Fruit fly (Drosophila melanogaster) whole organism, embryonic: ENCODE measurements around the gene ddbt.

Experiments
- Atf-2 ChIP-seq: fragments of 200-800 bp; sonication (Bioruptor generic); optimal IDR thresholded peaks from 2 replicates; lab custom pipeline; 2016; ENCODE audit warnings: missing biosample characterization, missing genetic modification characterization
- CG12942 ChIP-seq: fragments of 200-800 bp; sonication (Bioruptor generic); optimal IDR thresholded peaks from 3 replicates; lab custom pipeline; 2016; ENCODE audit warnings: missing biosample characterization, missing genetic modification characterization
- CG13123 ChIP-seq: fragments of 200-800 bp; sonication (Bioruptor generic); optimal IDR thresholded peaks from 2 replicates; lab custom pipeline; 2016; ENCODE audit warnings: missing biosample characterization, missing genetic modification characterization
- CG13775 ChIP-seq: fragments of 200-800 bp; sonication (Bioruptor generic); optimal IDR thresholded peaks from 3 replicates; lab custom pipeline; 2017; ENCODE audit warnings: missing biosample characterization, mild to moderate bottlenecking, missing genetic modification characterization
- CG16779 ChIP-seq: fragments of 200-800 bp; sonication (Bioruptor generic); IDR thresholded peaks from 2 replicates; pipeline ENCODE4 v1.3.6; 2022; ENCODE audit warnings: missing biosample characterization, missing genetic modification characterization
- CG16815 ChIP-seq: fragments of 200-800 bp; sonication (Bioruptor generic); optimal IDR thresholded peaks from 3 replicates; lab custom pipeline; 2017; ENCODE audit warnings: missing biosample characterization, mild to moderate bottlenecking, missing genetic modification characterization
- CG17359 ChIP-seq: fragments of 200-800 bp; sonication (Bioruptor generic); optimal IDR thresholded peaks from 3 replicates; lab custom pipeline; 2018; ENCODE audit warnings: missing biosample characterization, mild to moderate bottlenecking, missing genetic modification characterization, moderate library complexity
- CG1832 ChIP-seq: fragments of 200-800 bp; sonication (Bioruptor generic); optimal IDR thresholded peaks from 2 replicates; lab custom pipeline; 2017; ENCODE audit warnings: missing biosample characterization, mild to moderate bottlenecking, missing genetic modification characterization, inconsistent platforms
- CG31365 ChIP-seq: fragments of 200-800 bp; sonication (Bioruptor generic); optimal IDR thresholded peaks from 2 replicates; lab custom pipeline; 2018; ENCODE audit warnings: missing biosample characterization, mild to moderate bottlenecking, missing genetic modification characterization
- CG3163 ChIP-seq: fragments of 200-800 bp; sonication (Bioruptor generic); optimal IDR thresholded peaks from 3 replicates; lab custom pipeline; 2016; ENCODE audit warnings: missing biosample characterization, missing genetic modification characterization
- CG32772 ChIP-seq: fragments of 200-800 bp; sonication (Bioruptor generic); IDR thresholded peaks from 2 replicates; pipeline ENCODE4 v1.3.6; 2022; ENCODE audit warnings: missing biosample characterization, missing genetic modification characterization
- CG6683 ChIP-seq: fragments of 200-800 bp; sonication (Bioruptor generic); optimal IDR thresholded peaks from 2 replicates; lab custom pipeline; 2017; ENCODE audit warnings: missing biosample characterization, mild to moderate bottlenecking, missing genetic modification characterization, missing genetic modification reagents
- CG6854 ChIP-seq: fragments of 200-800 bp; sonication (Bioruptor generic); optimal IDR thresholded peaks from 3 replicates; lab custom pipeline; 2017; ENCODE audit warnings: missing biosample characterization, mild to moderate bottlenecking, missing genetic modification characterization
- CG7556 ChIP-seq: fragments of 200-800 bp; sonication (Bioruptor generic); optimal IDR thresholded peaks from 2 replicates; lab custom pipeline; 2017; ENCODE audit warnings: missing biosample characterization, mild to moderate bottlenecking, missing genetic modification characterization
- CG7963 ChIP-seq: fragments of 200-800 bp; sonication (Bioruptor generic); IDR thresholded peaks from 3 replicates; pipeline ENCODE4 v1.3.6; 2022; ENCODE audit warnings: missing biosample characterization, missing genetic modification characterization; ENCODE audit not compliant: partially characterized antibody
- CG7987 ChIP-seq: fragments of 200-800 bp; sonication (Bioruptor generic); optimal IDR thresholded peaks from 2 replicates; lab custom pipeline; 2018; ENCODE audit warnings: missing biosample characterization, mild to moderate bottlenecking, missing genetic modification characterization, moderate library complexity
- CG9932 ChIP-seq: fragments of 200-800 bp; sonication (Bioruptor generic); IDR thresholded peaks from 2 replicates; pipeline ENCODE4 v1.3.6; 2022; ENCODE audit warnings: missing biosample characterization, missing genetic modification characterization
- CTCF ChIP-seq: fragments of 200-800 bp; sonication (Bioruptor generic); optimal IDR thresholded peaks from 2 replicates; lab custom pipeline; 2017; ENCODE audit warnings: missing biosample characterization, mild to moderate bottlenecking, missing genetic modification characterization, moderate library complexity
- Dbx ChIP-seq: fragments of 200-800 bp; sonication (Bioruptor generic); IDR thresholded peaks from 3 replicates; pipeline ENCODE4 v1.3.6; 2022; ENCODE audit warnings: missing biosample characterization, missing genetic modification characterization
- Doc3 ChIP-seq: fragments of 200-800 bp; sonication (Bioruptor generic); IDR thresholded peaks from 3 replicates; pipeline ENCODE4 v1.3.6; 2022; ENCODE audit warnings: missing biosample characterization, missing genetic modification characterization; ENCODE audit not compliant: partially characterized antibody
- Dp ChIP-seq: fragments of 200-800 bp; sonication (Bioruptor generic); optimal IDR thresholded peaks from 2 replicates; lab custom pipeline; 2018; ENCODE audit warnings: missing biosample characterization, mild to moderate bottlenecking, missing genetic modification characterization, moderate library complexity
- Gsc ChIP-seq: fragments of 200-800 bp; sonication (Bioruptor generic); IDR thresholded peaks from 2 replicates; pipeline ENCODE4 v1.3.6; 2022; ENCODE audit warnings: missing biosample characterization, missing genetic modification characterization
- Hey ChIP-seq: fragments of 200-800 bp; sonication (Bioruptor generic); optimal IDR thresholded peaks from 3 replicates; lab custom pipeline; 2018; ENCODE audit warnings: missing biosample characterization, mild to moderate bottlenecking, missing genetic modification characterization
- Jarid2 ChIP-seq: fragments of 200-800 bp; sonication (Bioruptor generic); optimal IDR thresholded peaks from 3 replicates; lab custom pipeline; 2017; ENCODE audit warnings: mild to moderate bottlenecking, missing biosample characterization, missing genetic modification reagents, missing genetic modification characterization
- Oli ChIP-seq: fragments of 200-800 bp; sonication (Bioruptor generic); optimal IDR thresholded peaks from 2 replicates; lab custom pipeline; 2018; ENCODE audit warnings: missing biosample characterization, mild to moderate bottlenecking, missing genetic modification characterization, moderate library complexity
- Pdp1 ChIP-seq, 2 experiments: fragments of 200-800 bp; sonication (Bioruptor generic); optimal IDR thresholded peaks; 3 replicates each; lab custom pipeline; 2016; ENCODE audit warnings: missing biosample characterization in 2 of 2, missing genetic modification characterization in 2 of 2, mild to moderate bottlenecking in 1 of 2, moderate library complexity in 1 of 2
- Rfx ChIP-seq: fragments of 200-800 bp; sonication (Bioruptor generic); IDR thresholded peaks from 2 replicates; pipeline ENCODE4 v1.3.6; 2022; ENCODE audit warnings: missing biosample characterization, missing genetic modification characterization
- Sry-δ ChIP-seq: fragments of 200-800 bp; sonication (Bioruptor generic); optimal IDR thresholded peaks from 2 replicates; lab custom pipeline; 2016; ENCODE audit warnings: missing biosample characterization, missing genetic modification characterization
- abd-A ChIP-seq: fragments of 200-800 bp; sonication (Bioruptor generic); optimal IDR thresholded peaks from 3 replicates; lab custom pipeline; 2019; ENCODE audit warnings: missing biosample characterization, mild to moderate bottlenecking, missing genetic modification characterization, moderate library complexity
- ap ChIP-seq: fragments of 200-800 bp; sonication (Bioruptor generic); IDR thresholded peaks from 2 replicates; pipeline ENCODE4 v1.3.6; 2022; ENCODE audit warnings: missing biosample characterization, missing genetic modification characterization
- btn ChIP-seq: fragments of 200-800 bp; sonication (Bioruptor generic); optimal IDR thresholded peaks from 2 replicates; lab custom pipeline; 2016; ENCODE audit warnings: missing biosample characterization, missing genetic modification characterization
- dati ChIP-seq: fragments of 200-800 bp; sonication (Bioruptor generic); IDR thresholded peaks from 2 replicates; pipeline ENCODE4 v1.3.6; 2022; ENCODE audit warnings: missing biosample characterization, missing genetic modification characterization
- dimm ChIP-seq: fragments of 200-800 bp; sonication (Bioruptor generic); IDR thresholded peaks from 2 replicates; pipeline ENCODE4 v1.3.6; 2022; ENCODE audit warnings: missing biosample characterization, missing genetic modification characterization
- dm ChIP-seq: fragments of 200-800 bp; sonication (Bioruptor generic); optimal IDR thresholded peaks from 3 replicates; lab custom pipeline; 2016; ENCODE audit warnings: missing biosample characterization, missing genetic modification characterization
- dmrt99B ChIP-seq: fragments of 200-800 bp; sonication (Bioruptor generic); optimal IDR thresholded peaks from 2 replicates; lab custom pipeline; 2018; ENCODE audit warnings: missing biosample characterization, mild to moderate bottlenecking, missing genetic modification characterization, moderate library complexity
- ems ChIP-seq: fragments of 200-800 bp; sonication (Bioruptor generic); optimal IDR thresholded peaks from 3 replicates; lab custom pipeline; 2016; ENCODE audit warnings: missing biosample characterization, missing genetic modification characterization
- en ChIP-seq: fragments of 200-800 bp; sonication (Bioruptor generic); optimal IDR thresholded peaks from 2 replicates; lab custom pipeline; 2016; ENCODE audit warnings: missing biosample characterization, missing genetic modification characterization
- gfzf ChIP-seq: fragments of 200-800 bp; sonication (Bioruptor generic); optimal IDR thresholded peaks from 2 replicates; lab custom pipeline; 2016; ENCODE audit warnings: missing biosample characterization, mild to moderate bottlenecking, missing genetic modification characterization, moderate library complexity
- her ChIP-seq: fragments of 200-800 bp; sonication (Bioruptor generic); optimal IDR thresholded peaks from 2 replicates; lab custom pipeline; 2016; ENCODE audit warnings: missing biosample characterization, missing genetic modification characterization
- kay ChIP-seq: fragments of 200-800 bp; sonication (Bioruptor generic); optimal IDR thresholded peaks from 2 replicates; lab custom pipeline; 2016; ENCODE audit warnings: missing biosample characterization, missing genetic modification characterization
- mld ChIP-seq: fragments of 200-800 bp; sonication (Bioruptor generic); IDR thresholded peaks from 3 replicates; pipeline ENCODE4 v1.3.6; 2022; ENCODE audit warnings: missing biosample characterization, missing genetic modification characterization; ENCODE audit not compliant: partially characterized antibody
- salm ChIP-seq: fragments of 200-800 bp; sonication (Bioruptor generic); optimal IDR thresholded peaks from 2 replicates; lab custom pipeline; 2018; ENCODE audit warnings: missing biosample characterization, mild to moderate bottlenecking, missing genetic modification characterization
- sc ChIP-seq, 3 experiments: fragments of >200 bp in 2 of 3; fragments of 200-800 bp in 1 of 3; sonication (Bioruptor generic) in 1 of 3; optimal IDR thresholded peaks; 2 replicates in 2 of 3; 3 replicates in 1 of 3; lab custom pipeline; 2017; ENCODE audit warnings: mild to moderate bottlenecking in 1 of 3, missing biosample characterization in 1 of 3, missing genetic modification characterization in 1 of 3, missing genetic modification reagents in 1 of 3
- sens ChIP-seq: fragments of 200-800 bp; sonication (Bioruptor generic); peaks from one replicate; lab custom pipeline; 2016; ENCODE audit warnings: missing biosample characterization, missing genetic modification characterization
- sim ChIP-seq: fragments of 200-800 bp; sonication (Bioruptor generic); IDR thresholded peaks from 2 replicates; pipeline ENCODE4 v1.3.6; 2022; ENCODE audit warnings: missing biosample characterization, missing genetic modification characterization
- sob ChIP-seq: fragments of 200-800 bp; sonication (Bioruptor generic); IDR thresholded peaks from 2 replicates; pipeline ENCODE4 v1.3.6; 2022; ENCODE audit warnings: missing biosample characterization, missing genetic modification characterization
- sqz ChIP-seq: fragments of 200-800 bp; sonication (Bioruptor generic); optimal IDR thresholded peaks from 3 replicates; lab custom pipeline; 2018; ENCODE audit warnings: missing biosample characterization, mild to moderate bottlenecking, missing genetic modification characterization
- tll ChIP-seq, 2 experiments: fragments of 200-800 bp in 1 of 2; fragments of >200 bp in 1 of 2; sonication (Bioruptor generic) in 1 of 2; optimal IDR thresholded peaks; 2 replicates each; lab custom pipeline; 2017 to 2019; ENCODE audit warnings: missing biosample characterization in 2 of 2, missing genetic modification characterization in 2 of 2, mild to moderate bottlenecking in 1 of 2, moderate library complexity in 1 of 2
- tna ChIP-seq: fragments of 200-800 bp; sonication (Bioruptor generic); IDR thresholded peaks from 2 replicates; pipeline ENCODE4 v1.3.6; 2022; ENCODE audit warnings: missing biosample characterization, missing genetic modification characterization; ENCODE audit not compliant: partially characterized antibody
- vnd ChIP-seq: fragments of 200-800 bp; sonication (Bioruptor generic); IDR thresholded peaks from 3 replicates; pipeline ENCODE4 v1.3.6; 2022; ENCODE audit warnings: missing biosample characterization, missing genetic modification characterization; ENCODE audit not compliant: partially characterized antibody

ddbt gene

dm6 chr3L:350651-351228 is 33.9 kb downstream of the ddbt start (continued):
- peak; percentile 89 for TF ChIP-seq dmrt99B (tag; lab: Kevin White, UChicago)
- peak; percentile 85 for TF ChIP-seq Dbx (GFP tag; lab: Robert Waterston, UW)
- peak; percentile 76 for TF ChIP-seq kay
- peak; percentile 69 for TF ChIP-seq CG7556 (GFP tag; lab: Kevin White, UChicago)
- no peak for TF ChIP-seq mld (GFP tag; lab: Robert Waterston, UW)
- TF ChIP-seq CG6683 (GFP tag; lab: Kevin White, UChicago): peak; percentile 16
- peak; percentile 64 to 65 for TF ChIP-seq Pdp1 (GFP tag; optimal IDR thresholded peaks at IDR 0.05; lab: Kevin White, UChicago)
- no peak for TF ChIP-seq her
- peak; percentile 20 for TF ChIP-seq CG16815
- peak; percentile 91 for TF ChIP-seq sob (GFP tag; lab: Robert Waterston, UW)
- TF ChIP-seq tll (GFP tag; optimal IDR thresholded peaks at IDR 0.05; lab: Kevin White, UChicago): no peak
- TF ChIP-seq Sry-δ (GFP tag; lab: Kevin White, UChicago): no peak
- TF ChIP-seq sim (GFP tag; lab: Robert Waterston, UW): 0 out of 2 replicates have a peak, but pooled peaks have one; percentile 45
- no peak for TF ChIP-seq Gsc
- TF ChIP-seq dati: peak; percentile 62; the same call in 1 of the 2 replicates
- no peak for TF ChIP-seq CG16779 (GFP tag; lab: Robert Waterston, UW)
- TF ChIP-seq gfzf: no peak
- peak; percentile 54; the same call in 1 of the 2 replicates for TF ChIP-seq ap (GFP tag; lab: Robert Waterston, UW)
- no peak for TF ChIP-seq vnd (GFP tag; lab: Robert Waterston, UW)
- TF ChIP-seq tna (GFP tag; lab: Robert Waterston, UW): no peak
- no peak for TF ChIP-seq abd-A (tag; lab: Kevin White, UChicago)
- no peak for TF ChIP-seq Hey
- TF ChIP-seq Doc3 (GFP tag; lab: Robert Waterston, UW): no peak
- TF ChIP-seq sens (GFP tag; lab: Kevin White, UChicago): peak; percentile 97
- peak; percentile 57 for TF ChIP-seq CG9932 (GFP tag; lab: Robert Waterston, UW)
- TF ChIP-seq CG13775 (GFP tag; lab: Kevin White, UChicago): no peak
- TF ChIP-seq dm: peak; percentile 22
- TF ChIP-seq ems (GFP tag; lab: Kevin White, UChicago): peak; percentile 70
- no peak for TF ChIP-seq Atf-2 (GFP tag; lab: Kevin White, UChicago)
- TF ChIP-seq en (GFP tag; lab: Kevin White, UChicago): no peak
- peak; percentile 77 for TF ChIP-seq CG32772 (GFP tag; lab: Robert Waterston, UW)
- TF ChIP-seq Jarid2 (GFP tag; lab: Kevin White, UChicago): peak; percentile 14
- TF ChIP-seq Rfx (GFP tag; lab: Robert Waterston, UW): peak; percentile 86
- TF ChIP-seq CG17359 (tag; lab: Kevin White, UChicago): peak; percentile 73
- no peak for TF ChIP-seq CG31365 (tag; lab: Kevin White, UChicago)
- TF ChIP-seq btn (GFP tag; lab: Kevin White, UChicago): peak; percentile 48
- TF ChIP-seq CG7963 (GFP tag; lab: Robert Waterston, UW): no peak
- no peak for TF ChIP-seq CG7987 (GFP tag; lab: Kevin White, UChicago)
- no peak for TF ChIP-seq CG13123 (GFP tag; lab: Kevin White, UChicago)
- peak; percentile 63; the same call in 1 of the 2 replicates for TF ChIP-seq dimm (GFP tag; lab: Robert Waterston, UW)
- TF ChIP-seq CG12942 (GFP tag; lab: Kevin White, UChicago): no peak
- TF ChIP-seq Dp (GFP tag; lab: Kevin White, UChicago): no peak
- TF ChIP-seq Oli (tag; lab: Kevin White, UChicago): peak; percentile 66
- TF ChIP-seq sc (optimal IDR thresholded peaks at IDR 0.05; lab: Kevin White, UChicago): no peak
- peak; percentile 12 for TF ChIP-seq sc (GFP tag; optimal IDR thresholded peaks at IDR 0.05; lab: Kevin White, UChicago)
- no peak for TF ChIP-seq CG1832
- no peak for TF ChIP-seq salm (tag; lab: Kevin White, UChicago)
- peak; percentile 5 for TF ChIP-seq CG3163 (GFP tag; lab: Kevin White, UChicago)
- TF ChIP-seq CTCF (GFP tag; lab: Kevin White, UChicago): no peak
- peak; percentile 0 for TF ChIP-seq CG6854 (GFP tag; lab: Kevin White, UChicago)
- no peak for TF ChIP-seq sqz (GFP tag; lab: Kevin White, UChicago)
